Fruit fly (Drosophila melanogaster): ENCODE data around the gene Rsf1.

Gene Rsf1

dm6 chr2L:10276846-10277245 lies 13.5 kb upstream of the Rsf1 start (continued):
- TF ChIP-seq mam (GFP tag; optimal IDR thresholded peaks at IDR 0.05) (no peak), CG15479 (GFP tag; optimal IDR thresholded peaks at IDR 0.05) (no peak), dmrt11E (tag; optimal IDR thresholded peaks at IDR 0.05) (no peak), Camta (GFP tag; optimal IDR thresholded peaks at IDR 0.05) (peak; percentile 23), CG1832 (GFP tag; optimal IDR thresholded peaks at IDR 0.05) (no peak), fd102C (GFP tag; optimal IDR thresholded peaks at IDR 0.05) (no peak), CG16863 (GFP tag; optimal IDR thresholded peaks at IDR 0.05) (peak; percentile 15), tap (tag; optimal IDR thresholded peaks at IDR 0.05) (no peak), CG32767 (GFP tag; IDR thresholded peaks at IDR 0.05) (no peak), Bteb2 (GFP tag; optimal IDR thresholded peaks at IDR 0.05) (no peak), CG8089 (GFP tag; optimal IDR thresholded peaks at IDR 0.05) (no peak), Oli (tag; optimal IDR thresholded peaks at IDR 0.05) (no peak), YL-1 (GFP tag; optimal IDR thresholded peaks at IDR 0.05) (no peak), CG11504 (tag; optimal IDR thresholded peaks at IDR 0.05) (no peak), CG17328 (GFP tag; IDR thresholded peaks at IDR 0.05) (peak; percentile 59), crol (GFP tag; IDR thresholded peaks at IDR 0.05) (no peak), pfk (GFP tag; optimal IDR thresholded peaks at IDR 0.05) (no peak), CG4617 (GFP tag; optimal IDR thresholded peaks at IDR 0.05; ENCODE audit: borderline replicate concordance) (peak; percentile 0), tup (GFP tag; optimal IDR thresholded peaks at IDR 0.05) (no peak), MESR4 (GFP tag; optimal IDR thresholded peaks at IDR 0.05) (peak; percentile 24), danr (GFP tag; IDR thresholded peaks at IDR 0.05) (no peak), fd96Cb (tag; optimal IDR thresholded peaks at IDR 0.05) (no peak), Xrp1 (GFP tag; IDR thresholded peaks at IDR 0.05) (peak; percentile 14; the same call in 1 of the 2 replicates), CG10565 (GFP tag; optimal IDR thresholded peaks at IDR 0.05) (no peak), CG9932 (GFP tag; IDR thresholded peaks at IDR 0.05) (no peak), CG9215 (GFP tag; IDR thresholded peaks at IDR 0.05) (no peak), E2f2 (GFP tag; IDR thresholded peaks at IDR 0.05) (no peak), cwo (GFP tag; optimal IDR thresholded peaks at IDR 0.05) (no peak), Atf-2 (GFP tag; optimal IDR thresholded peaks at IDR 0.05) (no peak), klu (GFP tag; IDR thresholded peaks at IDR 0.05) (no peak), CG12659 (GFP tag; optimal IDR thresholded peaks at IDR 0.05) (no peak), ab (GFP tag; optimal IDR thresholded peaks at IDR 0.05) (no peak), Trl (optimal IDR thresholded peaks at IDR 0.05) (no peak), Trl (GFP tag; optimal IDR thresholded peaks at IDR 0.05) (peak; percentile 20), dm (GFP tag; optimal IDR thresholded peaks at IDR 0.05) (peak; percentile 5), CG17361 (GFP tag; IDR thresholded peaks at IDR 0.05) (peak; percentile 30; the same call in 1 of the 3 replicates), da (GFP tag; optimal IDR thresholded peaks at IDR 0.05) (no peak), CG6689 (GFP tag; IDR thresholded peaks at IDR 0.05) (peak; percentile 19; the same call in 1 of the 2 replicates), ttk (GFP tag; IDR thresholded peaks at IDR 0.05) (no peak), Hand (GFP tag; optimal IDR thresholded peaks at IDR 0.05) (no peak), lbe (GFP tag; optimal IDR thresholded peaks at IDR 0.05) (no peak), stc (GFP tag; IDR thresholded peaks at IDR 0.05) (no peak), CG6813 (GFP tag; optimal IDR thresholded peaks at IDR 0.05) (no peak), NC2β (GFP tag; optimal IDR thresholded peaks at IDR 0.05) (peak; percentile 50), CG7556 (GFP tag; optimal IDR thresholded peaks at IDR 0.05) (no peak), Kr (GFP tag; optimal IDR thresholded peaks at IDR 0.05) (no peak), CG13775 (GFP tag; optimal IDR thresholded peaks at IDR 0.05) (peak; percentile 31), ssp (GFP tag; IDR thresholded peaks at IDR 0.05) (no peak), toy (GFP tag; IDR thresholded peaks at IDR 0.05) (no peak), maf-S (GFP tag; optimal IDR thresholded peaks at IDR 0.05) (no peak), z (GFP tag; IDR thresholded peaks at IDR 0.05) (no peak), Ptx1 (GFP tag; IDR thresholded peaks at IDR 0.05) (peak; percentile 40; the same call in 1 of the 2 replicates), shn (GFP tag; optimal IDR thresholded peaks at IDR 0.05) (peak; percentile 10)

All from whole organism, embryonic.